Fruit fly (Drosophila melanogaster): ENCODE measurements around the gene Nepl20.

DNA sequence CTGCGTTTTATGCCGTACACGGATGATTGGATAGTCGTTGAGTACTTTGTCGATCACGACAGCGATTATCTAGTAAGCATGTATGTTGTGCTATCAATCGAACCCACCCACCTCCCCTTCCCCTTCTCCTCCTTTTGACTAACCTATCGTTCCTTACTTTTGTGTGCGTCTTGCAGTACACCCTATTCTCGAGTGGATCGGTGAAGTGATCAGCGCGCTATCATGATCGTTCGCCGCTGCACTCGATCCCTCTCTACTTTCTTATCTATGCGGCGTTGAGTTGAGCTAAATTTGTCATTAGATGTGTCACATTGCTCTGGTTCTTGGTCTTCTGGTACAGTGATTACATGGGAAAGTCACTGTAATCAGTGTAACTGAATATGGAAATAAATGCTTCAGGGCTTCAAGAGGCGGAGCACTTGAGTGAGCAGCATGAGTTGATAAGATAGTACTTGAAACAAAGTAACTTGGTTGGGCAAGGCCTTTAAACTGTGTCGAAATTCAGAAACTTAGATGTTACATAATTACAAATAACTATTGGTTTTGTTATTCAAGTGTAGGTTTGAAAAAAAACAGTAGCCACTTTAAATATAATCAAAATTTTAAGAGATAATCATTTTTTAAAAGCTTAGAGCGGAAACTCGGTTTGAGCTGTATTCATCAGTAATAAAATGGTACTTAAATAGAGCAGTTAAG lies 21.0 kb downstream of the Nepl20 start:
- TF ChIP-seq CG8478 (optimal IDR thresholded peaks at IDR 0.05): no peak
- no peak for TF ChIP-seq CTCF (optimal IDR thresholded peaks at IDR 0.05)
